Worm (Caenorhabditis elegans): ENCODE results near the gene imp-3.

imp-3 gene

ce11 chrIV:7789521-7789949 lies at the start of gene imp-3:
Gene imp-3 (minus strand): TSS chrIV:7789613.
- TF ChIP-seq C34F6.9 (tag; optimal IDR thresholded peaks at IDR 0.05) = peak; percentile 22
- no peak for TF ChIP-seq lin-39 (tag; optimal IDR thresholded peaks at IDR 0.05)
- peak; percentile 71 for TF ChIP-seq nhr-129 (tag; optimal IDR thresholded peaks at IDR 0.05)
- peak; percentile 65 for TF ChIP-seq nhr-25 (tag; optimal IDR thresholded peaks at IDR 0.05)
- peak; percentile 44 for TF ChIP-seq nhr-21 (tag; optimal IDR thresholded peaks at IDR 0.05)
- no peak for TF ChIP-seq elt-1 (tag; optimal IDR thresholded peaks at IDR 0.05)
- no peak for TF ChIP-seq ztf-1 (GFP tag; conservative IDR thresholded peaks at IDR 0.05)
- TF ChIP-seq gmeb-1 (tag; optimal IDR thresholded peaks at IDR 0.05) = peak; percentile 61
- TF ChIP-seq aly-2 (tag; optimal IDR thresholded peaks at IDR 0.05) = no peak
- TF ChIP-seq lsy-2 (tag; optimal IDR thresholded peaks at IDR 0.05) = peak in 1 of 2 experiments; percentile 73
- TF ChIP-seq snpc-4 (tag; optimal IDR thresholded peaks at IDR 0.05) = no peak
- no peak for TF ChIP-seq alr-1 (tag; optimal IDR thresholded peaks at IDR 0.05)
- peak; percentile 26 for TF ChIP-seq sma-9 (GFP tag; optimal IDR thresholded peaks at IDR 0.05)
- no peak for TF ChIP-seq sma-9 (tag; optimal IDR thresholded peaks at IDR 0.05)
- TF ChIP-seq ztf-11 (tag; optimal IDR thresholded peaks at IDR 0.05) = no peak
- TF ChIP-seq fos-1 (tag; optimal IDR thresholded peaks at IDR 0.05) = no peak
- TF ChIP-seq R02D3.7 (tag; optimal IDR thresholded peaks at IDR 0.05) = no peak
- TF ChIP-seq nhr-11 (tag; optimal IDR thresholded peaks at IDR 0.05) = no peak
- TF ChIP-seq ama-1 (optimal IDR thresholded peaks at IDR 0.05) = peak; percentile 86
- TF ChIP-seq nhr-77 (tag; optimal IDR thresholded peaks at IDR 0.05) = no peak
- peak; percentile 32 for TF ChIP-seq nhr-6 (tag; optimal IDR thresholded peaks at IDR 0.05)
- TF ChIP-seq mbf-1 (tag; optimal IDR thresholded peaks at IDR 0.05) = no peak
- peak; percentile 57 for TF ChIP-seq F13H6.1 (tag; optimal IDR thresholded peaks at IDR 0.05)
- no peak for TF ChIP-seq sem-4 (tag; optimal IDR thresholded peaks at IDR 0.05)
- no peak for TF ChIP-seq ceh-16 (tag; optimal IDR thresholded peaks at IDR 0.05)
- TF ChIP-seq skn-1 (tag; optimal IDR thresholded peaks at IDR 0.05) = no peak
- TF ChIP-seq unc-39 (tag; optimal IDR thresholded peaks at IDR 0.05) = no peak
- TF ChIP-seq mdl-1 (tag; optimal IDR thresholded peaks at IDR 0.05) = peak; percentile 44 to 65
- TF ChIP-seq nhr-23 (tag; optimal IDR thresholded peaks at IDR 0.05) = no peak
- TF ChIP-seq Y55F3AM.14 (GFP tag; optimal IDR thresholded peaks at IDR 0.05) = peak; percentile 27
- peak; percentile 61 for TF ChIP-seq sma-3 (GFP tag; optimal IDR thresholded peaks at IDR 0.05)
- TF ChIP-seq nhr-10 (tag; optimal IDR thresholded peaks at IDR 0.05) = no peak
- no peak for TF ChIP-seq ceh-82 (tag; optimal IDR thresholded peaks at IDR 0.05)
- TF ChIP-seq ztf-4 (tag; optimal IDR thresholded peaks at IDR 0.05) = no peak
- no peak for TF ChIP-seq egl-27 (tag; optimal IDR thresholded peaks at IDR 0.05)
- peak; percentile 4 for TF ChIP-seq mab-5 (tag; optimal IDR thresholded peaks at IDR 0.05)
- TF ChIP-seq nhr-12 (tag; optimal IDR thresholded peaks at IDR 0.05) = no peak
- TF ChIP-seq ZK546.5 (tag; optimal IDR thresholded peaks at IDR 0.05) = no peak
- no peak for TF ChIP-seq unc-62 (GFP tag; optimal IDR thresholded peaks at IDR 0.05)
- TF ChIP-seq elt-3 (tag; optimal IDR thresholded peaks at IDR 0.05) = no peak
- no peak for TF ChIP-seq zag-1 (tag; optimal IDR thresholded peaks at IDR 0.05)
- no peak for TF ChIP-seq nhr-237 (tag; optimal IDR thresholded peaks at IDR 0.05)
- peak; percentile 25 for TF ChIP-seq unc-55 (GFP tag; optimal IDR thresholded peaks at IDR 0.05)
- peak; percentile 69 for TF ChIP-seq crh-2 (tag; optimal IDR thresholded peaks at IDR 0.05)
- no peak for TF ChIP-seq lin-11 (tag; optimal IDR thresholded peaks at IDR 0.05)
- TF ChIP-seq peb-1 (tag; optimal IDR thresholded peaks at IDR 0.05) = no peak
- peak; percentile 54 for TF ChIP-seq lin-13 (GFP tag; optimal IDR thresholded peaks at IDR 0.05)
- TF ChIP-seq dmd-4 (tag; optimal IDR thresholded peaks at IDR 0.05) = no peak
- no peak for TF ChIP-seq blmp-1 (tag; optimal IDR thresholded peaks at IDR 0.05; ENCODE audit: insufficient read depth)
